Fruit fly (Drosophila melanogaster): ENCODE measurements around the gene CG10274.

CG10274 gene

DNA sequence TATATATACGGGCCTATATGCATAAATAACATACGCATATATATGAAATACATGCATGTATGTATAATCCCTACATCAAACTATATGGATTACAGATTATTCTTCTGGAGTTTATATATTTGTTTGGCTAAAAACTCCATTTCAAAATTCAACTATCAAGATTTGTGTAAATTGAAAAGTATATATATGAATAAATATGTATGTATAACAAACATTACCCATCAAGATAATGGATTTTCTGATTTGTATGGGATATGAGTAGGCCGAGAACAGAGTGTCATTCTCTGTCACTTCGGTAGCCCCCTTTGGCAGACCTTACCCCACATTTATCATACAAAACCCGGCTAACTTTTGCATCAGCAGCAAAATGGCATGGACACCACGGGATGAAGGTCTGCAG, 18.5 kb upstream of the CG10274 start, which contains the start of gene CG8219:
Gene CG8219, plus strand, starts transcription at position 301 of the 400 bp plus-strand sequence.
- TF ChIP-seq Mnt (GFP tag; optimal IDR thresholded peaks at IDR 0.05) (no peak), Clk (GFP tag; optimal IDR thresholded peaks at IDR 0.05) (no peak), toe (GFP tag; optimal IDR thresholded peaks at IDR 0.05) (no peak), pad (GFP tag; optimal IDR thresholded peaks at IDR 0.05) (no peak), CG5204 (GFP tag; optimal IDR thresholded peaks at IDR 0.05) (no peak), Crg-1 (GFP tag; optimal IDR thresholded peaks at IDR 0.05) (no peak), CG14711 (tag; optimal IDR thresholded peaks at IDR 0.05) (no peak), cnc (optimal IDR thresholded peaks at IDR 0.05) (no peak), tj (GFP tag; optimal IDR thresholded peaks at IDR 0.05) (no peak), cic (GFP tag; optimal IDR thresholded peaks at IDR 0.05) (no peak), ovo (GFP tag; optimal IDR thresholded peaks at IDR 0.05) (no peak), bab1 (GFP tag; optimal IDR thresholded peaks at IDR 0.05) (no peak), CG7101 (tag; optimal IDR thresholded peaks at IDR 0.05) (no peak), CG12768 (GFP tag; optimal IDR thresholded peaks at IDR 0.05) (no peak)

DNA sequence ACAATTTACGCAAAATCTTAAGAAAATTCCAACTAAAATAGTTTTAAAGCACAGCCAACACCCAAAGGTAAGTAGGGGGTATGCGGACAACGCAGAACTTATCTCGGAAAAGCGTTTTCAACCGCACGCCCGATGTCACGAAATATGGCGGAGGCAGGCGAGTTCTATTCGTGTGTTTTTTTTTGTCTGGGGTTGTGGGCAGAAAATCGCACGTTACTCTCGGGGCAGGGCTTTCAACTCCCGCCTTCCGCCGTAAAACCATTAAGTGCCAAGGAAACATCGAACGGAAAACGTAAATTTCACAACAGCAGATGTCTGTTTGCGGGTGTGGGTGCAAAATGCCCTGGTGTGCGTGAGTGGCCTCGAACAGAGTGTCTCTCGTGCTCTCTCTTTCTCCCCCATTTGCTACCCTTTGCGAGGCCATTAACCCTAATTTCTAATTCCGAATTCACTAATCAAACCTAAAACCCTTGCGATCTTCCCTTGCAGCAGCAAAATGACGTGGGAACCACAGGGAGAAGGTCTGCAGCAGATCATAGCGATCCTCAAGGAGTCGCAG, 12.0 kb upstream of the CG10274 start:
- TF ChIP-seq ovo (GFP tag; optimal IDR thresholded peaks at IDR 0.05): peak; percentile 21
- TF ChIP-seq bab1 (GFP tag; optimal IDR thresholded peaks at IDR 0.05): no peak

DNA sequence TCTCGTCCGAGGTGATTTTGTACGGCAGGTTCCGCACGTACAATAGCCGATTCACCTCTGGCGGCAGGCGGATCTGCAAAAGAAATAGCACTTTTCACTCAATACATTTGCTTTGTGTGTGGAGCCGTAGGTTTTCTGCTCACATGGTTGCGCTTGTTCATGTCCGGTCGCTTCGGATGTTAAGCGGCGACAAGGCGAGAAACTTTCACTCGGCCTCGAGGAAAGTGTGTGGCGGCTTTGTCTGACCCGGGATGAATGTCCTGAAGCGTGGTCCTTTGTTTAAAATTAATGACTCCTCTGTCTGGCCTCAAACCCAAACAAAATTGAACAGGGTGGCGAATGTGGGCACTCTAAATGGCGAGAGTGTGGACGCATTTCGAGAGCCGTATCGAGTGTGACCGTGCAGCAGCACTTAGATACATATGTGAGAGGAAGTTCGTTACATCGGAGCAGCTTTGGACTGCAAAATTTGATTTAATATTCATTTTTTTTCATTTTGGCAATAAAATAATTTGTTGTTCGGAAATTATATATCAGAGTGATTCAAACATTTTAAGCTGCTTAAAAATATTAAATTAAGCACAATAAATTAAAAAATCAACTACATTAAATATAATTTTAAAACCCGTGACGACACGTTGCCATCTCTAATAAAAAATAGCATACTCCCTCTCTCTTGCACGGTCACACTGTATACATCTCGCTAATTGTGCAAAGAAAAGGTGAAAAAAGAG, 11.4 kb upstream of the CG10274 start, which contains the start of the genes Sf3b6 and Tnpo:
Gene Sf3b6, minus strand, starts transcription at position 358 of the 734 bp plus-strand sequence.
Gene Tnpo, plus strand, starts transcription at position 659 of the 734 bp plus-strand sequence.
- TF ChIP-seq CG7101 (tag; optimal IDR thresholded peaks at IDR 0.05): peak; percentile 86
- no peak for TF ChIP-seq kay (GFP tag; ENCODE audit: borderline replicate concordance)
- peak; percentile 67 for TF ChIP-seq tj (GFP tag; optimal IDR thresholded peaks at IDR 0.05)
- peak; percentile 77 for TF ChIP-seq CG7045 (GFP tag; optimal IDR thresholded peaks at IDR 0.05)
- TF ChIP-seq bab1 (GFP tag; optimal IDR thresholded peaks at IDR 0.05): peak; percentile 70
- peak; percentile 78 for TF ChIP-seq Hr96 (GFP tag; optimal IDR thresholded peaks at IDR 0.05)
- TF ChIP-seq toe (GFP tag; optimal IDR thresholded peaks at IDR 0.05): peak; percentile 90
- peak; percentile 74 for TF ChIP-seq Crg-1 (GFP tag; optimal IDR thresholded peaks at IDR 0.05)
- peak; percentile 79 for TF ChIP-seq Clk (GFP tag; optimal IDR thresholded peaks at IDR 0.05)
- peak; percentile 75 for TF ChIP-seq CG33017 (tag; optimal IDR thresholded peaks at IDR 0.05)
- no peak for TF ChIP-seq cic (GFP tag; optimal IDR thresholded peaks at IDR 0.05)
- peak; percentile 66 for TF ChIP-seq pad (GFP tag; optimal IDR thresholded peaks at IDR 0.05)
- TF ChIP-seq CG12768 (GFP tag; optimal IDR thresholded peaks at IDR 0.05): peak; percentile 84
- TF ChIP-seq CG11617 (GFP tag; optimal IDR thresholded peaks at IDR 0.05): peak; percentile 85
- TF ChIP-seq CG5204 (GFP tag; optimal IDR thresholded peaks at IDR 0.05): peak; percentile 78
- peak; percentile 52 for TF ChIP-seq Mnt (GFP tag; optimal IDR thresholded peaks at IDR 0.05)
- peak; percentile 72 for TF ChIP-seq CG14711 (tag; optimal IDR thresholded peaks at IDR 0.05)
- TF ChIP-seq CG1620 (GFP tag; optimal IDR thresholded peaks at IDR 0.05): peak; percentile 84
- TF ChIP-seq cnc (optimal IDR thresholded peaks at IDR 0.05): no peak
- peak; percentile 73 for TF ChIP-seq ovo (GFP tag; optimal IDR thresholded peaks at IDR 0.05)

DNA sequence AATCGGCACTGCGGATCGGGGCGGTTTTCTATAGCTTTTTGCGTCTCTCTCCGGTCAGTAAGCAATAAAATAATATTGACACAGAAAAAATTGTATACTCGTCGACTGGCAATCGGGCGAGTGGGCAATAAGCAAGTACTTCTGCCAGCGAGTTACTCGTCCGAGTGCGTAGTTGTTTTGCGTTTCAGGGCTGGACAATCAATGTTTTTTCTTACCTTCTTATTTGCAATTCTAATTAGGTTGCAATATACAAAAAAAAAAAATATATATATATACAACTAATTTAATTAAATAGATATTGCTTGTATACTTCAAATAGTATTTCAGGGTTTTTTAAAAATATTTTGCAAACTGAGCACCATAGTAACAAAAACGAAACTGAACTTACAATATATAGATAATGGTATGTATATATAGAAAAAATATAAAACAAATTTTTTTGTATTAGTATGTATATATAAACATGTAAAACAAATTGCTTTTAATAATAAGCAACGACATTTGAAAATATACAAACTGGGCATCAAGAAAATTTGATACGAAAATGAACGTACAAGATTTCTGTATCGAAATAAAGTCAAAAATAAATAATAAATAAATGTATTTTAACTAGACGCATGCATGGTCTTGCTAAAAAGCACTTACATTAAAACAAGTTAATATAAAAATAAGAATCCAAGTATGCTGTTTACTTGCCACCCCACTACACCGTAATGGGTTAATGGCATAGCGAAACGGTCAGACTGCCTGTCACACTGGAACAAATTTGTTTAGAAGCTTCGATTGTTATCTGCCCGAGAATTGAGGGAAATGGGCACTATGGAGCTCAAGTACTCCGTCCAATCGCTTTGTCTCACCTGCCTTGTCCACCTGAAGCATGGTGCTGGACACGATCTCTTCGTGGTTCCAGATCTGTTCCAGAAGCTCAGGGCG, 7.6 kb upstream of the CG10274 start, which contains the start of the genes D19A and CG7386:
Gene D19A, minus strand, starts transcription at position 129 of the 933 bp plus-strand sequence.
Gene CG7386, plus strand, starts transcription at position 751 of the 933 bp plus-strand sequence.
- TF ChIP-seq cnc (optimal IDR thresholded peaks at IDR 0.05) (no peak), Mnt (GFP tag; optimal IDR thresholded peaks at IDR 0.05) (peak; percentile 49), toe (GFP tag; optimal IDR thresholded peaks at IDR 0.05) (peak; percentile 53), CG7101 (tag; optimal IDR thresholded peaks at IDR 0.05) (peak; percentile 72), CG33017 (tag; optimal IDR thresholded peaks at IDR 0.05) (peak; percentile 70), Crg-1 (GFP tag; optimal IDR thresholded peaks at IDR 0.05) (no peak), pad (GFP tag; optimal IDR thresholded peaks at IDR 0.05) (no peak), CG12768 (GFP tag; optimal IDR thresholded peaks at IDR 0.05) (peak; percentile 1), Clk (GFP tag; optimal IDR thresholded peaks at IDR 0.05) (no peak), tj (GFP tag; optimal IDR thresholded peaks at IDR 0.05) (peak; percentile 24), cic (GFP tag; optimal IDR thresholded peaks at IDR 0.05) (no peak), ovo (GFP tag; optimal IDR thresholded peaks at IDR 0.05) (no peak), kay (GFP tag; ENCODE audit: borderline replicate concordance) (no peak), CG14711 (tag; optimal IDR thresholded peaks at IDR 0.05) (peak; percentile 27), bab1 (GFP tag; optimal IDR thresholded peaks at IDR 0.05) (peak; percentile 79), CG7045 (GFP tag; optimal IDR thresholded peaks at IDR 0.05) (peak; percentile 27), Hr96 (GFP tag; optimal IDR thresholded peaks at IDR 0.05) (peak; percentile 31), CG1620 (GFP tag; optimal IDR thresholded peaks at IDR 0.05) (peak; percentile 60), CG5204 (GFP tag; optimal IDR thresholded peaks at IDR 0.05) (peak; percentile 33), CG11617 (GFP tag; optimal IDR thresholded peaks at IDR 0.05) (peak; percentile 61)

DNA sequence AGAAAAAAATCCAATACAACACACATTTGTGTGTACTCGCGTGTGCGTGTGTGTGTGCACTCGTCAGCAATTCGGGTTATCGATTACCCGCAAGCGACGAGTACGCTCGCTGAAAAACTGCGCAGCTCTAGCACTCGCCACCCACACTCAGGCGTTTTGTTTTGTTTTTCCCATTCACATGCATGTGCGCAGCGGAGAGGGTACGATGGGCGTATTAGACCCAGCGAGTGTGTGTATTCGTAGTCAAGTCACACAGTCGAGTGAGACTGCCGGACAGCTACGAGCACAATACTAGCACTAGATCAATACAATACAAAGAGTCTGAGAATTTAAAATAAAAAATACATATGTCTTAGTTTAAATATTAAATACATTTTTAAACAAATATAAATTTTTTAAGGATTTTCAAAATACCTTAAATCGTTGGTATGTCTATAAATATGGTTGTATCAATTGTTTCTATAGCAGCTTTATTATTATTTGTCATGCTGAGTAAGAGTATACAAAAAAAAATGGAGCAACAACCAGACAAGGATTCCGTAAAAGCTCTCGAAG, 3.3 kb upstream of the CG10274 start, which contains the start of the genes D19B and CG43293:
Gene D19B, minus strand, starts transcription at position 37 of the 555 bp plus-strand sequence.
Gene CG43293, plus strand, starts transcription at position 306 of the 555 bp plus-strand sequence.
- TF ChIP-seq Crg-1 (GFP tag; optimal IDR thresholded peaks at IDR 0.05) (peak; percentile 54), Clk (GFP tag; optimal IDR thresholded peaks at IDR 0.05) (peak; percentile 66), CG7101 (tag; optimal IDR thresholded peaks at IDR 0.05) (peak; percentile 74), ovo (GFP tag; optimal IDR thresholded peaks at IDR 0.05) (peak; percentile 3), CG11617 (GFP tag; optimal IDR thresholded peaks at IDR 0.05) (peak; percentile 82), CG33017 (tag; optimal IDR thresholded peaks at IDR 0.05) (peak; percentile 75), bab1 (GFP tag; optimal IDR thresholded peaks at IDR 0.05) (peak; percentile 84), CG5204 (GFP tag; optimal IDR thresholded peaks at IDR 0.05) (peak; percentile 64), CG14711 (tag; optimal IDR thresholded peaks at IDR 0.05) (peak; percentile 74), CG7045 (GFP tag; optimal IDR thresholded peaks at IDR 0.05) (peak; percentile 78), cic (GFP tag; optimal IDR thresholded peaks at IDR 0.05) (peak; percentile 98), Mnt (GFP tag; optimal IDR thresholded peaks at IDR 0.05) (peak; percentile 100), pad (GFP tag; optimal IDR thresholded peaks at IDR 0.05) (peak; percentile 54), CG12768 (GFP tag; optimal IDR thresholded peaks at IDR 0.05) (peak; percentile 76), toe (GFP tag; optimal IDR thresholded peaks at IDR 0.05) (peak; percentile 60), Hr96 (GFP tag; optimal IDR thresholded peaks at IDR 0.05) (peak; percentile 65), cnc (optimal IDR thresholded peaks at IDR 0.05) (no peak), kay (GFP tag; ENCODE audit: borderline replicate concordance) (no peak), tj (GFP tag; optimal IDR thresholded peaks at IDR 0.05) (peak; percentile 78), CG1620 (GFP tag; optimal IDR thresholded peaks at IDR 0.05) (peak; percentile 76)

All from whole organism, adult.